Fruit fly (Drosophila melanogaster): ENCODE measurements around the gene Eig71Eb.

DNA sequence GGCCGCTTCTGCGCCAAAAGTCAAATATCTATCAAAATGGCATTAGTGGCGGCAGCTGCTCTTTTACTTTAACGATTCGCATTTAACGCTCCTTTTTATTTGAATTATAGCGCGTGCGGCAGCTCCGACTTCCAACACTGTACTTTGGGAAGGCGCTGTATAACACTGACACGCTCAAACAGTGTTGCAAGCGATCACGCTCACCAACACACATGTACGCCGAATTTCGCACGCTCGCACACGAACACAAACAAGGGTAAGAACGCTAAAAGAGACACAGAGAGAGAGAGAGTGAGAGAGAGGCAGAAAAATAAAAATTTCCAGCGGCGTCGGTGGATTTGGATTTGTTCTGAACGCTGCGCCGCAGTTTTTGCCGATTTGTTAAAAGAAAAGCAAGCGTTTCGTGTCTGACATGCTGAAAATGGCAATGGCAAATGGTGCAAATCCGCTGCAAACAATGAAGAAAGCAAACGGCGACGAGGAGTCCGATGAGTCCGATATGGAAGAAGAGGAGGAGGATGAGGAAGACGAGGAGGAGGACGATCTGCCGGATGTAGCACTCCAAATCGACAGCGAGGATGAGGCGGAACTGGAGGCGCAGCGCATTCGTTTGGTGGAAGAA lies 30.0 kb upstream of the Eig71Eb start, which contains the start of gene Phs:
- TF ChIP-seq fd59A (GFP tag; optimal IDR thresholded peaks at IDR 0.05) (peak; percentile 32), cyc (GFP tag; optimal IDR thresholded peaks at IDR 0.05) (peak; percentile 87), Hr38 (GFP tag; optimal IDR thresholded peaks at IDR 0.05) (no peak), Sox14 (GFP tag; optimal IDR thresholded peaks at IDR 0.05) (peak; percentile 86)
